Fruit fly (Drosophila melanogaster) whole organism, embryonic: ENCODE results near the gene CG32267.

ENCODE experiments used
- Atf6 ChIP-seq: fragments of 200-800 bp; sonication (Bioruptor generic); IDR thresholded peaks from 2 replicates; pipeline ENCODE4 v1.3.6; 2022; ENCODE audit warnings: missing biosample characterization, missing genetic modification characterization
- B-H1 ChIP-seq: fragments of 200-800 bp; sonication (Bioruptor generic); IDR thresholded peaks from 3 replicates; pipeline ENCODE4 v1.3.6; 2022; ENCODE audit warnings: missing biosample characterization, missing genetic modification characterization
- BEAF-32 ChIP-seq: fragments of 200-800 bp; sonication (Bioruptor generic); optimal IDR thresholded peaks from 3 replicates; lab custom pipeline; 2017; ENCODE audit warnings: missing biosample characterization, missing genetic modification characterization, mild to moderate bottlenecking, moderate library complexity, missing genetic modification reagents
- Bgb ChIP-seq: fragments of 200-800 bp; sonication (Bioruptor generic); IDR thresholded peaks from 2 replicates; pipeline ENCODE4 v1.3.6; 2022; ENCODE audit warnings: missing biosample characterization, missing genetic modification characterization; ENCODE audit not compliant: partially characterized antibody
- CG10462 ChIP-seq: fragments of 200-800 bp; sonication (Bioruptor generic); optimal IDR thresholded peaks from 2 replicates; lab custom pipeline; 2016; ENCODE audit warnings: missing biosample characterization, missing genetic modification characterization
- CG10979 ChIP-seq: fragments of 200-800 bp; sonication (Bioruptor generic); optimal IDR thresholded peaks from 2 replicates; lab custom pipeline; 2018; ENCODE audit warnings: missing biosample characterization, mild to moderate bottlenecking, missing genetic modification characterization, moderate library complexity
- CG12219 ChIP-seq: fragments of 200-800 bp; sonication (Bioruptor generic); optimal IDR thresholded peaks from 3 replicates; lab custom pipeline; 2018; ENCODE audit warnings: missing biosample characterization, mild to moderate bottlenecking, missing genetic modification characterization
- CG12769 ChIP-seq: fragments of 200-800 bp; sonication (Bioruptor generic); optimal IDR thresholded peaks from 2 replicates; lab custom pipeline; 2019; ENCODE audit warnings: missing biosample characterization, mild to moderate bottlenecking, missing genetic modification characterization, moderate library complexity
- CG14860 ChIP-seq: fragments of 200-800 bp; sonication (Bioruptor generic); IDR thresholded peaks from 3 replicates; pipeline ENCODE4 v1.3.6; 2022; ENCODE audit warnings: missing biosample characterization, missing genetic modification characterization; ENCODE audit not compliant: partially characterized antibody
- CG15601 ChIP-seq: fragments of 200-800 bp; sonication (Bioruptor generic); optimal IDR thresholded peaks from 3 replicates; lab custom pipeline; 2019; ENCODE audit warnings: missing biosample characterization, mild to moderate bottlenecking, missing genetic modification characterization, moderate library complexity
- CG31441 ChIP-seq: fragments of 200-800 bp; sonication (Bioruptor generic); IDR thresholded peaks from 2 replicates; pipeline ENCODE4 v1.3.6; 2022; ENCODE audit warnings: missing biosample characterization, missing genetic modification characterization
- CG34422 ChIP-seq: fragments of 200-800 bp; sonication (Bioruptor generic); IDR thresholded peaks from 3 replicates; pipeline ENCODE4 v1.3.6; 2022; ENCODE audit warnings: missing biosample characterization, missing genetic modification characterization
- CG4617 ChIP-seq: fragments of 200-800 bp; sonication (Bioruptor generic); optimal IDR thresholded peaks from 3 replicates; lab custom pipeline; 2016; ENCODE audit warnings: missing biosample characterization, missing genetic modification characterization, borderline replicate concordance
- CG6254 ChIP-seq: fragments of 200-800 bp; sonication (Bioruptor generic); optimal IDR thresholded peaks from 3 replicates; lab custom pipeline; 2017; ENCODE audit warnings: mild to moderate bottlenecking, missing biosample characterization, missing genetic modification reagents, missing genetic modification characterization
- CG8290 ChIP-seq, 3 experiments: fragments of 200-800 bp; sonication (Bioruptor generic); optimal IDR thresholded peaks; 2 replicates each; lab custom pipeline; 2016 to 2019; ENCODE audit warnings: missing biosample characterization in 3 of 3, missing genetic modification characterization in 3 of 3, mild to moderate bottlenecking in 2 of 3, moderate library complexity in 1 of 3
- CG9437 ChIP-seq: fragments of 200-800 bp; sonication (Bioruptor generic); optimal IDR thresholded peaks from 2 replicates; lab custom pipeline; 2018; ENCODE audit warnings: missing biosample characterization, mild to moderate bottlenecking, missing genetic modification characterization
- CG9727 ChIP-seq: fragments of 200-800 bp; sonication (Bioruptor generic); optimal IDR thresholded peaks from 3 replicates; lab custom pipeline; 2017; ENCODE audit warnings: missing biosample characterization, mild to moderate bottlenecking, missing genetic modification characterization
- CG9932 ChIP-seq: fragments of 200-800 bp; sonication (Bioruptor generic); IDR thresholded peaks from 2 replicates; pipeline ENCODE4 v1.3.6; 2022; ENCODE audit warnings: missing biosample characterization, missing genetic modification characterization
- CoRest ChIP-seq: fragments of 200-800 bp; sonication (Bioruptor generic); optimal IDR thresholded peaks from 3 replicates; lab custom pipeline; 2018; ENCODE audit warnings: missing biosample characterization, mild to moderate bottlenecking, missing genetic modification characterization, moderate library complexity
- Dll ChIP-seq: fragments of 200-800 bp; sonication (Bioruptor generic); IDR thresholded peaks from 4 replicates; pipeline ENCODE4 v1.3.6; 2022; ENCODE audit warnings: missing biosample characterization, missing genetic modification characterization; ENCODE audit not compliant: partially characterized antibody
- Dp ChIP-seq: fragments of 200-800 bp; sonication (Bioruptor generic); optimal IDR thresholded peaks from 2 replicates; lab custom pipeline; 2018; ENCODE audit warnings: missing biosample characterization, mild to moderate bottlenecking, missing genetic modification characterization, moderate library complexity
- Fer1 ChIP-seq: fragments of 200-800 bp; sonication (Bioruptor generic); optimal IDR thresholded peaks from 2 replicates; lab custom pipeline; 2017; ENCODE audit warnings: missing biosample characterization, mild to moderate bottlenecking, missing genetic modification characterization
- Hmr ChIP-seq: fragments of 200-800 bp; sonication (Bioruptor generic); optimal IDR thresholded peaks from 3 replicates; lab custom pipeline; 2017; ENCODE audit warnings: mild to moderate bottlenecking, missing biosample characterization, missing genetic modification reagents, missing genetic modification characterization
- Lhr ChIP-seq: fragments of 200-800 bp; sonication (Bioruptor generic); optimal IDR thresholded peaks from 3 replicates; lab custom pipeline; 2017; ENCODE audit warnings: mild to moderate bottlenecking, missing biosample characterization, missing genetic modification reagents, missing genetic modification characterization
- MESR4 ChIP-seq: fragments of 200-800 bp; sonication (Bioruptor generic); optimal IDR thresholded peaks from 2 replicates; lab custom pipeline; 2018; ENCODE audit warnings: missing biosample characterization, mild to moderate bottlenecking, missing genetic modification characterization, moderate library complexity
- Nf-YC ChIP-seq: fragments of 200-800 bp; optimal IDR thresholded peaks from 3 replicates; lab custom pipeline; 2019; ENCODE audit warnings: missing biosample characterization, mild to moderate bottlenecking, missing genetic modification characterization, moderate library complexity
- Pdp1 ChIP-seq, 2 experiments: fragments of 200-800 bp; sonication (Bioruptor generic); optimal IDR thresholded peaks; 3 replicates each; lab custom pipeline; 2016; ENCODE audit warnings: missing biosample characterization in 2 of 2, missing genetic modification characterization in 2 of 2, mild to moderate bottlenecking in 1 of 2, moderate library complexity in 1 of 2
- Ravus ChIP-seq: fragments of 200-800 bp; sonication (Bioruptor generic); IDR thresholded peaks from 2 replicates; pipeline ENCODE4 v1.3.6; 2022; ENCODE audit warnings: missing biosample characterization, missing genetic modification characterization
- Sox100B ChIP-seq: fragments of 200-800 bp; sonication (Bioruptor generic); optimal IDR thresholded peaks from 3 replicates; lab custom pipeline; 2018; ENCODE audit warnings: missing biosample characterization, mild to moderate bottlenecking, missing genetic modification characterization
- Sry-δ ChIP-seq: fragments of 200-800 bp; sonication (Bioruptor generic); optimal IDR thresholded peaks from 2 replicates; lab custom pipeline; 2016; ENCODE audit warnings: missing biosample characterization, missing genetic modification characterization
- Tbp ChIP-seq: fragments of >200 bp; optimal IDR thresholded peaks from 2 replicates; lab custom pipeline; 2018; ENCODE audit warnings: missing biosample characterization, missing genetic modification characterization
- amos ChIP-seq: fragments of 200-800 bp; sonication (Bioruptor generic); IDR thresholded peaks from 2 replicates; pipeline ENCODE4 v1.3.6; 2022; ENCODE audit warnings: missing biosample characterization, missing genetic modification characterization; ENCODE audit not compliant: partially characterized antibody
- ato ChIP-seq: fragments of 200-800 bp; sonication (Bioruptor generic); IDR thresholded peaks from 2 replicates; pipeline ENCODE4 v1.3.6; 2022; ENCODE audit warnings: missing biosample characterization, missing genetic modification characterization; ENCODE audit not compliant: partially characterized antibody
- fd64A ChIP-seq: fragments of 200-800 bp; sonication (Bioruptor generic); optimal IDR thresholded peaks from 3 replicates; lab custom pipeline; 2018; ENCODE audit warnings: missing biosample characterization, mild to moderate bottlenecking, missing genetic modification characterization
- gem ChIP-seq: fragments of 200-800 bp; sonication (Bioruptor generic); optimal IDR thresholded peaks from 2 replicates; lab custom pipeline; 2019; ENCODE audit warnings: missing biosample characterization, mild to moderate bottlenecking, missing genetic modification characterization, moderate library complexity
- grau ChIP-seq: fragments of 200-800 bp; optimal IDR thresholded peaks from 3 replicates; lab custom pipeline; 2019; ENCODE audit warnings: missing biosample characterization, mild to moderate bottlenecking, missing genetic modification characterization, moderate library complexity
- ham ChIP-seq: fragments of 200-800 bp; sonication (Bioruptor generic); IDR thresholded peaks from 2 replicates; pipeline ENCODE4 v1.3.6; 2022; ENCODE audit warnings: missing biosample characterization, missing genetic modification characterization
- hbn ChIP-seq: fragments of 200-800 bp; sonication (Bioruptor generic); IDR thresholded peaks from 2 replicates; pipeline ENCODE4 v1.3.6; 2022; ENCODE audit warnings: missing biosample characterization, missing genetic modification characterization; ENCODE audit not compliant: partially characterized antibody
- maf-S ChIP-seq: fragments of 200-800 bp; sonication (Bioruptor generic); optimal IDR thresholded peaks from 2 replicates; lab custom pipeline; 2016; ENCODE audit warnings: missing biosample characterization, missing genetic modification characterization
- nmo ChIP-seq: fragments of 200-800 bp; sonication (Bioruptor generic); optimal IDR thresholded peaks from 2 replicates; lab custom pipeline; 2018; ENCODE audit warnings: missing biosample characterization, mild to moderate bottlenecking, missing genetic modification characterization, moderate library complexity
- pzg ChIP-seq: fragments of 200-800 bp; sonication (Bioruptor generic); optimal IDR thresholded peaks from 3 replicates; lab custom pipeline; 2018; ENCODE audit warnings: missing biosample characterization, mild to moderate bottlenecking, missing genetic modification characterization, moderate library complexity
- row ChIP-seq: fragments of 200-800 bp; sonication (Bioruptor generic); IDR thresholded peaks from 3 replicates; pipeline ENCODE4 v1.3.6; 2022; ENCODE audit warnings: missing biosample characterization, missing genetic modification characterization
- sc ChIP-seq, 3 experiments: fragments of >200 bp in 2 of 3; fragments of 200-800 bp in 1 of 3; sonication (Bioruptor generic) in 1 of 3; optimal IDR thresholded peaks; 2 replicates in 2 of 3; 3 replicates in 1 of 3; lab custom pipeline; 2017; ENCODE audit warnings: mild to moderate bottlenecking in 1 of 3, missing biosample characterization in 1 of 3, missing genetic modification characterization in 1 of 3, missing genetic modification reagents in 1 of 3
- stwl ChIP-seq: fragments of 200-800 bp; sonication (Bioruptor generic); optimal IDR thresholded peaks from 3 replicates; lab custom pipeline; 2018; ENCODE audit warnings: missing biosample characterization, mild to moderate bottlenecking, missing genetic modification characterization, moderate library complexity
- unpg ChIP-seq: fragments of 200-800 bp; sonication (Bioruptor generic); optimal IDR thresholded peaks from 3 replicates; lab custom pipeline; 2018; ENCODE audit warnings: missing biosample characterization, mild to moderate bottlenecking, missing genetic modification characterization, moderate library complexity

CG32267 gene

DNA sequence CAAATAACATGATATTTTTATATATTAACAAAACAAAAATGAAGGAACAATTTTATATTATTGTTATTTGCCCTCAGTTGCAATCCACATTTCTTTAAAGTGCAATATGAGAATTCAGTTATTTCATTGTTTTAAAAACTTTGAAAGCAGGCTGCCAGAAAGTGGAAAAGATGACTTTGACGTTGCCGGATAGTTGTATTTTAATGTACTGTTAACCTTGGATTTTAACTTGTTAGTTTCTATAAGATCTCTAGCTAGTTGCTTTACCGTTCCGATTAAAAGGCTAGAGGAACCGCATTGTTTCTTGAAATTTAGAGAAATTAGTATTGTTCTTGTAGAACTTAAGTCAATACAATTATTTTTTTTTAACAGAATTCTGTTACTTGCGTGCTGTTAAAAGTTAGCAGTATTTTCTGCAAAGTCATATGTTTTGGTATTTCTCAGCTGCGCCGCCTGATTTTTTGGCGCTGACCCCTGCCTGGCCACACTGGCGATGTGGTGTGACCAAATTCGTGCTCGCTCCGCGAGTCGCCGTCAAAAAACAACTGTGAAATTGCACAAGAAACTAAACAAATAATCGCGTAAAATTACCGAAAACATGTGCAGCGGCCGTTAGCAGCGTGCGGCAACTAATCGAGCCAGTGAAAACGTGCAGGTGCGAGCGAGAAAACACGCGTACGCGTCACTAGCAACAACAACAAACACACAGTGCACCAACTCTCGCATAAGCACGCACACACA is 43.5 kb upstream of the CG32267 start, which contains the start of gene Eip63E (continued):
- TF ChIP-seq Lhr (GFP tag; lab: Kevin White, UChicago) = peak; percentile 71
- peak; percentile 4 for TF ChIP-seq CG9727 (GFP tag; lab: Kevin White, UChicago)
- 0 out of 3 replicates have a peak, but pooled peaks have one; percentile 33 for TF ChIP-seq CG14860 (GFP tag; lab: Robert Waterston, UW)
- peak; percentile 14 for TF ChIP-seq unpg (GFP tag; lab: Kevin White, UChicago)
- TF ChIP-seq nmo (GFP tag; lab: Kevin White, UChicago) = peak; percentile 43
- TF ChIP-seq CG6254 (GFP tag; lab: Kevin White, UChicago) = peak; percentile 14
- peak; percentile 23 for TF ChIP-seq CoRest (tag; lab: Kevin White, UChicago)
- peak; percentile 22 for TF ChIP-seq Sry-δ (GFP tag; lab: Kevin White, UChicago)
- no peak for TF ChIP-seq B-H1 (GFP tag; lab: Robert Waterston, UW)
- TF ChIP-seq CG10462 (GFP tag; lab: Kevin White, UChicago) = no peak
- no peak for TF ChIP-seq sc (optimal IDR thresholded peaks at IDR 0.05; lab: Kevin White, UChicago)
- no peak for TF ChIP-seq sc (GFP tag; optimal IDR thresholded peaks at IDR 0.05; lab: Kevin White, UChicago)
- 0 out of 2 replicates have a peak, but pooled peaks have one; percentile 9 for TF ChIP-seq CG9932 (GFP tag; lab: Robert Waterston, UW)
- TF ChIP-seq MESR4 = peak; percentile 91
- TF ChIP-seq Fer1 (GFP tag; lab: Kevin White, UChicago) = peak; percentile 67
- TF ChIP-seq grau (tag; lab: Kevin White, UChicago) = peak; percentile 12
- peak; percentile 26; the same call in 1 of the 2 replicates for TF ChIP-seq Atf6 (GFP tag; lab: Robert Waterston, UW)
- TF ChIP-seq CG34422 (GFP tag; lab: Robert Waterston, UW) = peak; percentile 81; the same call in 2 of the 3 replicates
- TF ChIP-seq CG31441 (GFP tag; lab: Robert Waterston, UW) = 0 out of 2 replicates have a peak, but pooled peaks have one; percentile 26
- no peak for TF ChIP-seq Tbp
- TF ChIP-seq stwl (tag; lab: Kevin White, UChicago) = peak; percentile 79
- TF ChIP-seq row = 0 out of 3 replicates have a peak, but pooled peaks have one; percentile 29
- TF ChIP-seq CG8290 (GFP tag; optimal IDR thresholded peaks at IDR 0.05; lab: Kevin White, UChicago) = no peak
- TF ChIP-seq CG8290 (tag; optimal IDR thresholded peaks at IDR 0.05; lab: Kevin White, UChicago) = peak in 1 of 2 experiments; percentile 13
- peak; percentile 87 for TF ChIP-seq CG4617 (GFP tag; lab: Kevin White, UChicago)
- peak; percentile 1 for TF ChIP-seq CG12219
- TF ChIP-seq CG15601 = peak; percentile 0
- TF ChIP-seq Sox100B = no peak
- no peak for TF ChIP-seq Ravus
- peak; percentile 45; the same call in 1 of the 2 replicates for TF ChIP-seq amos (GFP tag; lab: Robert Waterston, UW)
- no peak for TF ChIP-seq maf-S (GFP tag; lab: Kevin White, UChicago)
- no peak for TF ChIP-seq CG9437 (GFP tag; lab: Kevin White, UChicago)
- peak; percentile 13 for TF ChIP-seq gem (tag; lab: Kevin White, UChicago)
- peak; percentile 49; the same call in 1 of the 2 replicates for TF ChIP-seq Bgb
- peak; percentile 17 for TF ChIP-seq CG10979 (tag; lab: Kevin White, UChicago)
- TF ChIP-seq Pdp1 (GFP tag; optimal IDR thresholded peaks at IDR 0.05; lab: Kevin White, UChicago) = peak in 1 of 2 experiments; percentile 37
- peak; percentile 65 for TF ChIP-seq ato
- TF ChIP-seq Hmr (GFP tag; lab: Kevin White, UChicago) = peak; percentile 45
- peak; percentile 28 for TF ChIP-seq BEAF-32
- peak; percentile 30 for TF ChIP-seq fd64A (GFP tag; lab: Kevin White, UChicago)
- TF ChIP-seq CG12769 (tag; lab: Kevin White, UChicago) = peak; percentile 6
- TF ChIP-seq pzg (GFP tag; lab: Kevin White, UChicago) = peak; percentile 79
- TF ChIP-seq Nf-YC (tag; lab: Kevin White, UChicago) = peak; percentile 62
- TF ChIP-seq Dll (GFP tag; lab: Robert Waterston, UW) = peak; percentile 53; the same call in 2 of the 4 replicates
- peak; percentile 30; the same call in 1 of the 2 replicates for TF ChIP-seq hbn (GFP tag; lab: Robert Waterston, UW)
- TF ChIP-seq Dp = peak; percentile 21
- no peak for TF ChIP-seq ham
